Fruit fly (Drosophila melanogaster) whole organism, pupa: ENCODE measurements around the gene CG31248.

ENCODE experiments used
- CG10348 ChIP-seq: fragments of 200-800 bp; sonication (Bioruptor generic); IDR thresholded peaks from 2 replicates; pipeline ENCODE4 v1.3.6; 2022; ENCODE audit warnings: missing biosample characterization, missing genetic modification characterization
- CG14655 ChIP-seq: fragments of 200-800 bp; sonication (Bioruptor generic); optimal IDR thresholded peaks from 3 replicates; lab custom pipeline; 2017; ENCODE audit warnings: mild to moderate bottlenecking, missing biosample characterization, missing genetic modification reagents, missing genetic modification characterization
- CG15710 ChIP-seq: fragments of 200-800 bp; sonication (Bioruptor generic); optimal IDR thresholded peaks from 2 replicates; lab custom pipeline; 2018; ENCODE audit warnings: missing biosample characterization, mild to moderate bottlenecking, missing genetic modification characterization, moderate library complexity
- CG17806 ChIP-seq: fragments of 200-800 bp; sonication (Bioruptor generic); optimal IDR thresholded peaks from 2 replicates; lab custom pipeline; 2018; ENCODE audit warnings: missing biosample characterization, mild to moderate bottlenecking, missing genetic modification characterization, moderate library complexity
- CG8159 ChIP-seq: fragments of 200-800 bp; sonication (Bioruptor generic); optimal IDR thresholded peaks from 3 replicates; lab custom pipeline; 2018; ENCODE audit warnings: missing biosample characterization, mild to moderate bottlenecking, missing genetic modification characterization, moderate library complexity
- CG8301 ChIP-seq: fragments of 200-800 bp; sonication (Bioruptor generic); optimal IDR thresholded peaks from 2 replicates; lab custom pipeline; 2018; ENCODE audit warnings: missing biosample characterization, mild to moderate bottlenecking, missing genetic modification characterization
- D1 ChIP-seq: fragments of 200-800 bp; sonication (Bioruptor generic); optimal IDR thresholded peaks from 2 replicates; lab custom pipeline; 2018; ENCODE audit warnings: missing biosample characterization, mild to moderate bottlenecking, missing genetic modification characterization, moderate library complexity
- Ets98B ChIP-seq: fragments of 200-800 bp; sonication (Bioruptor generic); IDR thresholded peaks from 2 replicates; pipeline ENCODE4 v1.3.6; 2022; ENCODE audit warnings: missing biosample characterization, missing genetic modification characterization
- fd96Ca ChIP-seq: fragments of 200-800 bp; sonication (Bioruptor generic); IDR thresholded peaks from 3 replicates; pipeline ENCODE4 v1.3.6; 2022; ENCODE audit warnings: missing biosample characterization, missing genetic modification characterization

DNA sequence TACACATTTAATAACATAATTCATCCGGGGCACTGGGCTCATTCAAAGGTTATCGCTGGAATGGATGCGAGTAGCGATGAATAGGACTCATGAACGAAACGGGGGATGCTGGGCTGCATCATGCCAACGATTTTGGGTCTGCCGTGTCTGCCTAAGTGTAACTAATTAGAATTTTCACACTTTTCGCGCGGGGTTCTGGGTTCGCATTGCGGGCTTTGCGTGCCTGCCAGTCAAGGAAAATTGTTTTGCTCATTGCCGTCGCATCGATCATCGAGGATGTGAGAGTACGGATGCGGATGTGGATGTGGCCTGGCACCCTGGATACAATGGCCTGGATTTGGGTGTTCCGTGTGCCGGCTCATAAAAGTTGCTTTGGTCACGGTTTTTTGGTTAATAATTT, 8.9 kb downstream of the CG31248 start:
- TF ChIP-seq Ets98B (GFP tag; lab: Robert Waterston, UW) (no peak), CG8301 (tag; lab: Kevin White, UChicago) (no peak), D1 (no peak), fd96Ca (GFP tag; lab: Robert Waterston, UW) (no peak), CG15710 (tag; lab: Kevin White, UChicago) (no peak), CG10348 (no peak), CG8159 (no peak), CG17806 (tag; lab: Kevin White, UChicago) (no peak), CG14655 (GFP tag; lab: Kevin White, UChicago) (no peak)
